Worm (Caenorhabditis elegans) whole organism, young adult: Measurements from ENCODE around the gene E02H9.13.

ENCODE experiments used
- B0035.1 ChIP-seq: sonication (generic microtip); optimal IDR thresholded peaks from 2 replicates; lab custom pipeline; 2016; ENCODE audit warnings: missing genetic modification characterization, mild to moderate bottlenecking, missing compliant biosample characterization, missing genotype, missing genetic modification reagents
- C06A6.2 ChIP-seq: fragments of 200-800 bp; sonication (Bioruptor generic); conservative IDR thresholded peaks from 2 replicates; pipeline ENCODE4 v1.3.6; 2022; ENCODE audit warnings: missing genetic modification characterization, missing compliant biosample characterization
- F10E7.11 ChIP-seq: sonication (generic microtip); optimal IDR thresholded peaks from 2 replicates; lab custom pipeline; 2017; ENCODE audit warnings: mild to moderate bottlenecking, missing genetic modification characterization, moderate library complexity, missing compliant biosample characterization
- F22D6.2 ChIP-seq: sonication (generic microtip); optimal IDR thresholded peaks from 2 replicates; lab custom pipeline; 2016; ENCODE audit warnings: mild to moderate bottlenecking, missing genetic modification characterization, missing compliant biosample characterization
- F23B12.7 ChIP-seq: sonication (generic microtip); optimal IDR thresholded peaks from 2 replicates; lab custom pipeline; 2017; ENCODE audit warnings: missing genetic modification characterization, mild to moderate bottlenecking, missing compliant biosample characterization, antibody characterized with exemption, moderate library complexity; ENCODE audit not compliant: insufficient read depth
- F33H1.4 ChIP-seq: fragments of 200-800 bp; sonication (Bioruptor generic); IDR thresholded peaks from 2 replicates; pipeline ENCODE4 v1.3.6; 2022; ENCODE audit warnings: missing genetic modification reagents, missing genetic modification characterization, missing compliant biosample characterization
- F57C9.4 ChIP-seq: sonication (generic microtip); optimal IDR thresholded peaks from 2 replicates; lab custom pipeline; 2017; ENCODE audit warnings: mild to moderate bottlenecking, missing genetic modification characterization, missing compliant biosample characterization
- akir-1 ChIP-seq: fragments of 200-800 bp; sonication (Bioruptor generic); optimal IDR thresholded peaks from 2 replicates; lab custom pipeline; 2018; ENCODE audit warnings: mild to moderate bottlenecking, missing genetic modification characterization, moderate library complexity, missing compliant biosample characterization
- attf-3 ChIP-seq: fragments of 200-800 bp; sonication (Bioruptor generic); conservative IDR thresholded peaks from 2 replicates; pipeline ENCODE4 v1.3.6; 2022; ENCODE audit warnings: missing genetic modification reagents, missing genetic modification characterization, missing compliant biosample characterization
- attf-5 ChIP-seq: fragments of 200-800 bp; sonication (Bioruptor generic); optimal IDR thresholded peaks from 2 replicates; lab custom pipeline; 2018; ENCODE audit warnings: mild to moderate bottlenecking, missing genetic modification characterization, missing compliant biosample characterization
- attf-6 ChIP-seq: fragments of 200-800 bp; sonication (Bioruptor generic); IDR thresholded peaks from 2 replicates; pipeline ENCODE4 v1.3.6; 2022; ENCODE audit warnings: missing genetic modification reagents, missing genetic modification characterization, missing compliant biosample characterization
- bed-2 ChIP-seq: fragments of 200-800 bp; sonication (Bioruptor generic); IDR thresholded peaks from 2 replicates; pipeline ENCODE4 v1.3.6; 2022; ENCODE audit warnings: missing genetic modification reagents, missing genetic modification characterization, missing compliant biosample characterization
- cebp-1 ChIP-seq, 2 experiments: fragments of 200-800 bp in 1 of 2; sonication (Bioruptor generic) in 1 of 2; sonication (generic microtip) in 1 of 2; IDR thresholded peaks in 1 of 2; optimal IDR thresholded peaks in 1 of 2; 2 replicates each; pipeline versions ENCODE4 v1.3.6 to Lab custom; 2017 to 2022; ENCODE audit warnings: missing compliant biosample characterization in 2 of 2, missing genetic modification characterization in 2 of 2, mild to moderate bottlenecking in 1 of 2, missing genetic modification reagents in 1 of 2, moderate library complexity in 1 of 2
- ceh-79 ChIP-seq: sonication (generic microtip); optimal IDR thresholded peaks from 2 replicates; lab custom pipeline; 2017; ENCODE audit warnings: mild to moderate bottlenecking, missing genetic modification characterization, missing compliant biosample characterization
- dpl-1 ChIP-seq: fragments of 150-350 bp; optimal IDR thresholded peaks from 2 replicates; lab custom pipeline; 2014; ENCODE audit warnings: missing biosample characterization, missing genetic modification reagents, missing genetic modification characterization
- efl-1 ChIP-seq: fragments of 150-350 bp; optimal IDR thresholded peaks from 2 replicates; lab custom pipeline; 2014; ENCODE audit warnings: missing biosample characterization, missing genetic modification reagents, missing genetic modification characterization
- gei-17 ChIP-seq: fragments of 200-800 bp; sonication (Bioruptor generic); optimal IDR thresholded peaks from 2 replicates; lab custom pipeline; 2018; ENCODE audit warnings: mild to moderate bottlenecking, missing genetic modification characterization, missing compliant biosample characterization
- hrde-1 ChIP-seq: sonication (generic microtip); optimal IDR thresholded peaks from 2 replicates; lab custom pipeline; 2016; ENCODE audit warnings: missing genetic modification characterization, mild to moderate bottlenecking, missing compliant biosample characterization, moderate library complexity, missing genotype, missing genetic modification reagents, borderline replicate concordance
- hsf-1 ChIP-seq: fragments of 200-800 bp; sonication (Bioruptor generic); IDR thresholded peaks from 2 replicates; pipeline ENCODE4 v1.3.6; 2022; ENCODE audit warnings: missing genetic modification reagents, missing genetic modification characterization, missing compliant biosample characterization
- lin-35 ChIP-seq, 3 experiments: fragments of 150-350 bp in 2 of 3; sonication (generic microtip) in 1 of 3; optimal IDR thresholded peaks; 2 replicates each; lab custom pipeline; 2014 to 2018; ENCODE audit warnings: missing biosample characterization in 3 of 3, missing genetic modification characterization in 3 of 3, missing genetic modification reagents in 3 of 3
- lin-54 ChIP-seq: fragments of 200-800 bp; sonication (Bioruptor generic); optimal IDR thresholded peaks from 2 replicates; lab custom pipeline; 2018; ENCODE audit warnings: mild to moderate bottlenecking, missing genetic modification characterization, missing compliant biosample characterization
- lir-1 ChIP-seq: fragments of 200-800 bp; sonication (Bioruptor generic); conservative IDR thresholded peaks from 2 replicates; pipeline ENCODE4 v1.3.6; 2022; ENCODE audit warnings: missing genetic modification reagents, missing genetic modification characterization, missing compliant biosample characterization
- lsl-1 ChIP-seq: fragments of 200-800 bp; sonication (Bioruptor generic); optimal IDR thresholded peaks from 2 replicates; lab custom pipeline; 2018; ENCODE audit warnings: mild to moderate bottlenecking, missing genetic modification characterization, moderate library complexity, missing compliant biosample characterization
- madf-10 ChIP-seq: sonication (generic microtip); optimal IDR thresholded peaks from 2 replicates; lab custom pipeline; 2016; ENCODE audit warnings: mild to moderate bottlenecking, missing genetic modification characterization, missing compliant biosample characterization
- madf-8 ChIP-seq: fragments of 200-800 bp; sonication (Bioruptor generic); conservative IDR thresholded peaks from 2 replicates; pipeline ENCODE4 v1.3.6; 2022; ENCODE audit warnings: missing genetic modification reagents, missing genetic modification characterization, missing compliant biosample characterization
- mcd-1 ChIP-seq: fragments of 200-800 bp; sonication (Bioruptor generic); IDR thresholded peaks from 2 replicates; pipeline ENCODE4 v1.3.6; 2022; ENCODE audit warnings: missing genetic modification reagents, missing genetic modification characterization, missing compliant biosample characterization
- mel-28 ChIP-seq: sonication (generic microtip); optimal IDR thresholded peaks from 2 replicates; lab custom pipeline; 2016; ENCODE audit warnings: borderline replicate concordance, mild to moderate bottlenecking, missing genetic modification characterization, missing compliant biosample characterization
- rcor-1 ChIP-seq: fragments of 200-800 bp; sonication (Bioruptor generic); IDR thresholded peaks from 2 replicates; pipeline ENCODE4 v1.3.6; 2022; ENCODE audit warnings: missing genetic modification reagents, missing genetic modification characterization, missing compliant biosample characterization
- sdz-38 ChIP-seq: sonication (generic microtip); optimal IDR thresholded peaks from 2 replicates; lab custom pipeline; 2016; ENCODE audit warnings: missing genotype, missing genetic modification characterization, missing compliant biosample characterization
- snpc-4 ChIP-seq, 5 experiments: fragments of 150-350 bp in 1 of 5; sonication (generic microtip) in 4 of 5; optimal IDR thresholded peaks; 2 replicates each; lab custom pipeline; 2014 to 2018; ENCODE audit warnings: missing genetic modification characterization in 5 of 5, missing biosample characterization in 3 of 5, antibody characterized with exemption in 2 of 5, mild to moderate bottlenecking in 2 of 5, missing compliant biosample characterization in 2 of 5, missing genotype in 2 of 5, moderate library complexity in 2 of 5, missing genetic modification reagents in 1 of 5
- somi-1 ChIP-seq: fragments of 200-800 bp; sonication (Bioruptor generic); optimal IDR thresholded peaks from 2 replicates; lab custom pipeline; 2018; ENCODE audit warnings: mild to moderate bottlenecking, missing genetic modification characterization, missing compliant biosample characterization
- tbp1 ChIP-seq: fragments of 200-800 bp; sonication (Bioruptor generic); optimal IDR thresholded peaks from 2 replicates; lab custom pipeline; 2018; ENCODE audit warnings: mild to moderate bottlenecking, missing genetic modification characterization, missing compliant biosample characterization
- unc-62 ChIP-seq: fragments of 150-350 bp; optimal IDR thresholded peaks from 2 replicates; lab custom pipeline; 2014; ENCODE audit warnings: missing biosample characterization, missing genetic modification reagents, missing genetic modification characterization
- zfh-2 ChIP-seq: fragments of 200-800 bp; sonication (Bioruptor generic); conservative IDR thresholded peaks from 2 replicates; pipeline ENCODE4 v1.3.6; 2022; ENCODE audit warnings: missing genetic modification reagents, missing genetic modification characterization, missing compliant biosample characterization
- ztf-6 ChIP-seq: fragments of 200-800 bp; sonication (Bioruptor generic); IDR thresholded peaks from 2 replicates; pipeline ENCODE4 v1.3.6; 2022; ENCODE audit warnings: missing genetic modification reagents, missing genetic modification characterization, missing compliant biosample characterization

The E02H9.13 gene

DNA sequence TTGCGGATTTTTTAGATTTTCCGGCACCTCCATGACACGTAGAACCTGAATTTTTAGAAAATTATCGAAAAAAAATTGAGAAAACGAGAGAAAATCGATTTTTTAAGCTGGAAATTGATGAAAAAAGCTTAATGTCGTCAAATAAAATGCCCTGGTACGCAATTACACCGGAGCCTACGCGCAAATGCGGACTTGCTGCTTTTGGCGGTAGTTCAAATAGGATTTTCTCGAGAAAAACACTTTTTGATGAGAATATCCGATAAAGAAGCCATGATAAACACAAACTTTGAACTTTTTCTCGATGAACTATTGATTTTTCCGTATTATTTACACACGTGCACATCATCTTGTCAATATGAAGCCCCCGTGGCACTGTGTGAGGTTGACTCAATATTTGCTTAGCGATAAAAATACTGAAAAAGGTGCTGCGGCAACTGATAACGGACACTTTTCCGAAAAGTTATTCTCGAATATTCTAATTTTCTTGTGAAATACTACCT, 20.3 kb downstream of the E02H9.13 start, which contains the start of the genes W04B5.5 and W04B5.3 (continued):
- TF ChIP-seq bed-2 (GFP tag; lab: Robert Waterston, UW) (no peak), madf-8 (GFP tag; lab: Robert Waterston, UW) (no peak), somi-1 (GFP tag; lab: Kevin White, UChicago) (no peak), mel-28 (tag; lab: Kevin White, UChicago) (no peak), lin-35 (GFP tag; optimal IDR thresholded peaks at IDR 0.05; lab: Kevin White, UChicago) (peak in 2 of 3 experiments; percentile 68 to 82), zfh-2 (no peak), dpl-1 (GFP tag; lab: Kevin White, UChicago) (peak; percentile 80), C06A6.2 (GFP tag; lab: Robert Waterston, UW) (no peak), hsf-1 (GFP tag; lab: Robert Waterston, UW) (peak; percentile 38; the same call in 1 of the 2 replicates), rcor-1 (0 out of 2 replicates have a peak, but pooled peaks have one; percentile 12), F33H1.4 (GFP tag; lab: Robert Waterston, UW) (peak; percentile 52), tbp1 (peak; percentile 31), snpc-4 (GFP tag; optimal IDR thresholded peaks at IDR 0.05; lab: Kevin White, UChicago) (no peak), snpc-4 (tag; optimal IDR thresholded peaks at IDR 0.05; lab: Kevin White, UChicago) (peak in 1 of 4 experiments; percentile 0), attf-6 (GFP tag; lab: Robert Waterston, UW) (no peak), cebp-1 (GFP tag; IDR thresholded peaks at IDR 0.05; lab: Robert Waterston, UW) (0 out of 2 replicates have a peak, but pooled peaks have one; percentile 24), cebp-1 (tag; optimal IDR thresholded peaks at IDR 0.05; lab: Kevin White, UChicago) (peak; percentile 61), F10E7.11 (tag; lab: Kevin White, UChicago) (no peak), ztf-6 (GFP tag; lab: Robert Waterston, UW) (no peak)

- no peak for TF ChIP-seq lin-35 (GFP tag; optimal IDR thresholded peaks at IDR 0.05; lab: Kevin White, UChicago)
- no peak for TF ChIP-seq hrde-1
- no peak for TF ChIP-seq F57C9.4 (tag; lab: Kevin White, UChicago)
- TF ChIP-seq unc-62 (GFP tag; lab: Kevin White, UChicago): no peak
- TF ChIP-seq zfh-2: no peak
- no peak for TF ChIP-seq madf-10 (tag; lab: Kevin White, UChicago)
- no peak for TF ChIP-seq lir-1 (GFP tag; lab: Robert Waterston, UW)
- TF ChIP-seq sdz-38 (tag; lab: Kevin White, UChicago): no peak
- no peak for TF ChIP-seq gei-17 (GFP tag; lab: Kevin White, UChicago)
- no peak for TF ChIP-seq F22D6.2 (tag; lab: Kevin White, UChicago)
- no peak for TF ChIP-seq bed-2 (GFP tag; lab: Robert Waterston, UW)
- TF ChIP-seq ceh-79 (tag; lab: Kevin White, UChicago): no peak
Measured at ce11 chrIII:2410925-2411450, 27.6 kb downstream of the E02H9.13 start, which contains the start of gene mrpl-30. mrpl-30 (minus strand) TSS chrIII:2410975.

DNA sequence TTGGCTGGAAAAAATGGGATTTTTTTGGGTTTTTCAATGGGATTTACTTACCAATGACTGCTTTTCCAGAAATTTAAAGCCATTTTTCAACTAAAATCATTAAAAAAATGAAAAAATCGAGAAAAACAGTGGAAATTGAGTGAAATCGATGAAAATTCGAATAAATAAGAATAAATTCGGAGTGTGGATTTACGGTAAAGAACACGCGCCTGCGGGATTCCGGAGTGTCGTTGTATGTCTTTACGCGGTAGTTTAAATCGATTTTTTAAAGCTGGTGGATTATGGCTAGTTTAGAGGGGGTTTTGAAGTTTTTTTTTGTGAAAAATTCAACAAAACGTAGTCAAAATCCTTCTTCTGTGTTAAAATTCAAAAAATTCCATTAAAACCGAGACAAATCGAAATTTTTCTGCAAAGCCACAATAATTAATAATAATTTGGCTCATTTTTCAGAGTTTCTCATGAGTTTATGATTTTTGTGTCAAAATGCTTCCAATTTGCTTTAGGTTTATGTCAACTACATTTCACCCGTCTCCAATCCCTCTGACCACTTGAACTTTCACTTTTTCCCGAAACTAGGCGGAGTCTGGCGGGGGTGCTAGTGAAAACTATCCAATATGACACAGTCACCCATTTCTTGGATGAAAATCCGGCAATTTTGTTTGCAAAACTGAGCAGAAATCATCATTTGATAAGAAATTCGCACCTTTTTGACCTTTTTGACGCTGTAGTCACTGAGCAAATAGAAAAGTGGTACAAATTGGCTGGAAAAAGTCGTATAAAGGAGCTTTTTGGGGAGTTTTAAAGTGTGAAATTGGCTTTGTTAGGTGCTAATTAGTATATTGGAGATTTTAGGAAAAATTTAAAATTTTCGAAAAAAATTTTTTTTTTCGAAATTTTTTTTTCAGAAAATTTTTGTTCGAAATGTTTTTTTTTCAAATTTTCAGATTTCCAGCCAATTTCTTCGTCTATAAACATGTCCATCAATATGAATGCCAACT, 37.1 kb downstream of the E02H9.13 start, which contains the start of the genes cic-1 and strm-1:
Gene cic-1 (minus strand): TSS at position 96 of the 998 bp plus-strand sequence.
Gene strm-1 (plus strand): TSS at position 945 of the 998 bp plus-strand sequence.
- TF ChIP-seq B0035.1 (tag; lab: Kevin White, UChicago): no peak
- TF ChIP-seq F33H1.4 (GFP tag; lab: Robert Waterston, UW): peak; percentile 35; the same call in 1 of the 2 replicates
- TF ChIP-seq akir-1 (GFP tag; lab: Kevin White, UChicago): no peak
- 0 out of 2 replicates have a peak, but pooled peaks have one; percentile 17 for TF ChIP-seq mcd-1 (GFP tag; lab: Robert Waterston, UW)
- peak; percentile 51 for TF ChIP-seq efl-1
- peak; percentile 33 for TF ChIP-seq attf-5 (GFP tag; lab: Kevin White, UChicago)
- peak; percentile 52 for TF ChIP-seq dpl-1 (GFP tag; lab: Kevin White, UChicago)
- no peak for TF ChIP-seq madf-8 (GFP tag; lab: Robert Waterston, UW)
- peak; percentile 75 for TF ChIP-seq lin-54 (GFP tag; lab: Kevin White, UChicago)
- peak; percentile 98 for TF ChIP-seq attf-3 (GFP tag; lab: Robert Waterston, UW)
- peak; percentile 17 for TF ChIP-seq lsl-1 (GFP tag; lab: Kevin White, UChicago)
- TF ChIP-seq lin-35 (GFP tag; optimal IDR thresholded peaks at IDR 0.05; lab: Kevin White, UChicago): peak in 2 of 3 experiments; percentile 5 to 72
- TF ChIP-seq F23B12.7: peak; percentile 17
